Fruit fly (Drosophila melanogaster): ENCODE measurements around the gene CG14543.

CG14543 gene

DNA sequence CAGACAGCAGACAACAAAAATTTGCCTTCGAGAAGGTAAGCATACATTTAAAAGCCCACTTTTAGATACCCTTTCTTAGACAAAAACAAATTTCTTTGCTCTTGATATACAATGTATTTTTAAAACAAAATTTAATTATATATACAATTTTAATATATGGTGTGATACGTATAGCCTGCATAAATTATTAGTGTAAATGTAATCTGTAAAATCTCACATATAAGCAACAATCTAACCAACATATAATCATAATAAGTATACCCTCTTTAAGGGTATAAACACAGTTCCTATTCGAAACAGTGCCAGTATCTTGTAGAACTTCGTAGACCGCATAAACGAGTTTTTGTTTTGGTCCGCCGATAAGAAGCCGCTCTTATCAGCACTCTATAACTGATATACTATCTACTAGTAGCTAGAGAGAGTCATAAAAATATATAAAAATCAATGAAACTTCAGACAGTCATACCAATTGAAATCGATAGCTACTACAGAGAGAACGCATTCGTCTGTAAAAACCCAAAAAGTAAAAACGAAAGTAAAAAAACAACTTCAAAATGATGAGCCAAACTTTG, 42.1 kb upstream of the CG14543 start, which contains the start of gene Kaz-m1 (continued):
- TF ChIP-seq her (GFP tag; optimal IDR thresholded peaks at IDR 0.05): no peak
- no peak for TF ChIP-seq CG12769 (tag; optimal IDR thresholded peaks at IDR 0.05)
- no peak for TF ChIP-seq Elba2 (GFP tag; optimal IDR thresholded peaks at IDR 0.05)
- peak; percentile 73 for TF ChIP-seq phol (tag; optimal IDR thresholded peaks at IDR 0.05)
- TF ChIP-seq CG6854 (GFP tag; optimal IDR thresholded peaks at IDR 0.05): no peak
- no peak for TF ChIP-seq CG3726 (GFP tag; IDR thresholded peaks at IDR 0.05)
- no peak for TF ChIP-seq Jarid2 (GFP tag; optimal IDR thresholded peaks at IDR 0.05)
- TF ChIP-seq CG12659 (GFP tag; optimal IDR thresholded peaks at IDR 0.05): peak; percentile 22
- TF ChIP-seq CG2120 (GFP tag; optimal IDR thresholded peaks at IDR 0.05): peak; percentile 38
- 0 out of 2 replicates have a peak, but pooled peaks have one; percentile 8 for TF ChIP-seq ranshi (GFP tag; IDR thresholded peaks at IDR 0.05)
- no peak for TF ChIP-seq CG3163 (GFP tag; optimal IDR thresholded peaks at IDR 0.05)
- TF ChIP-seq amos (GFP tag; IDR thresholded peaks at IDR 0.05; ENCODE audit: partially characterized antibody): no peak
- TF ChIP-seq Dbx (GFP tag; IDR thresholded peaks at IDR 0.05): no peak
- no peak for TF ChIP-seq Kr (GFP tag; optimal IDR thresholded peaks at IDR 0.05)
- no peak for TF ChIP-seq CG4328 (GFP tag; optimal IDR thresholded peaks at IDR 0.05)
- TF ChIP-seq pan (optimal IDR thresholded peaks at IDR 0.05): no peak
- no peak for TF ChIP-seq pan (GFP tag; optimal IDR thresholded peaks at IDR 0.05 in 1 of 2, IDR thresholded peaks at IDR 0.05 in 1 of 2)
- no peak for TF ChIP-seq esg (GFP tag; conservative IDR thresholded peaks at IDR 0.05)
- TF ChIP-seq CG8478 (optimal IDR thresholded peaks at IDR 0.05): no peak
- no peak for TF ChIP-seq CG33213 (GFP tag; optimal IDR thresholded peaks at IDR 0.05)
- TF ChIP-seq CG12942 (GFP tag; optimal IDR thresholded peaks at IDR 0.05): no peak
- TF ChIP-seq Hmx (GFP tag; optimal IDR thresholded peaks at IDR 0.05): no peak
- TF ChIP-seq dm (GFP tag; optimal IDR thresholded peaks at IDR 0.05): no peak
- TF ChIP-seq fd96Cb (tag; optimal IDR thresholded peaks at IDR 0.05): peak; percentile 61
- no peak for TF ChIP-seq CG17186 (GFP tag; optimal IDR thresholded peaks at IDR 0.05)
- no peak for TF ChIP-seq CG11456 (GFP tag; IDR thresholded peaks at IDR 0.05)
- no peak for TF ChIP-seq CG34376 (GFP tag; optimal IDR thresholded peaks at IDR 0.05)
- no peak for TF ChIP-seq cato (GFP tag; optimal IDR thresholded peaks at IDR 0.05; ENCODE audit: borderline replicate concordance)
- no peak for TF ChIP-seq hkb (optimal IDR thresholded peaks at IDR 0.05)
- TF ChIP-seq hkb (GFP tag; IDR thresholded peaks at IDR 0.05): peak; percentile 60
- no peak for TF ChIP-seq CG12299 (tag; optimal IDR thresholded peaks at IDR 0.05)
- TF ChIP-seq CG10543 (GFP tag; optimal IDR thresholded peaks at IDR 0.05): no peak
- peak; percentile 55 for TF ChIP-seq CG9817 (tag; optimal IDR thresholded peaks at IDR 0.05)
- TF ChIP-seq dimm (GFP tag; IDR thresholded peaks at IDR 0.05): no peak
- no peak for TF ChIP-seq CG10565 (GFP tag; optimal IDR thresholded peaks at IDR 0.05)
- TF ChIP-seq Eip74EF (GFP tag; optimal IDR thresholded peaks at IDR 0.05): peak in 1 of 2 experiments; percentile 42
- no peak for TF ChIP-seq Ada2b (GFP tag; IDR thresholded peaks at IDR 0.05)
- peak; percentile 40 for TF ChIP-seq CG15601 (tag; optimal IDR thresholded peaks at IDR 0.05)
- TF ChIP-seq tgo (GFP tag; IDR thresholded peaks at IDR 0.05): no peak; the same call in 2 of the 3 replicates
- TF ChIP-seq bab2 (GFP tag; optimal IDR thresholded peaks at IDR 0.05): no peak
- TF ChIP-seq bowl (GFP tag; IDR thresholded peaks at IDR 0.05): no peak
- TF ChIP-seq zen2 (GFP tag; IDR thresholded peaks at IDR 0.05; ENCODE audit: partially characterized antibody): no peak
- no peak for TF ChIP-seq otp (GFP tag; IDR thresholded peaks at IDR 0.05)
- no peak for TF ChIP-seq CG6175 (GFP tag; IDR thresholded peaks at IDR 0.05)
- TF ChIP-seq CG10321 (GFP tag; IDR thresholded peaks at IDR 0.05): no peak
- TF ChIP-seq Scr (GFP tag; IDR thresholded peaks at IDR 0.05; ENCODE audit: partially characterized antibody): no peak
- TF ChIP-seq CG3847 (GFP tag; IDR thresholded peaks at IDR 0.05): no peak
- peak; percentile 64 for TF ChIP-seq CG17829 (tag; optimal IDR thresholded peaks at IDR 0.05)
- TF ChIP-seq Sin3A (optimal IDR thresholded peaks at IDR 0.05): no peak
- no peak for TF ChIP-seq CG13123 (GFP tag; optimal IDR thresholded peaks at IDR 0.05)
- no peak for TF ChIP-seq gro (GFP tag; optimal IDR thresholded peaks at IDR 0.05)
- peak; percentile 69 for TF ChIP-seq CG12391 (tag; optimal IDR thresholded peaks at IDR 0.05)
